Worm (Caenorhabditis elegans) whole organism, young adult: ENCODE results near the gene R07E5.4.
"Not testable (repeated sequence)": the region's sequence is repeated elsewhere in the genome, so short reads cannot be mapped to it uniquely, and the experiment has no call there.

Experiments used
- B0261.1 ChIP-seq: sonication (generic microtip); optimal IDR thresholded peaks from 2 replicates; lab custom pipeline; 2016; ENCODE audit warnings: mild to moderate bottlenecking, missing genetic modification characterization, moderate library complexity, missing compliant biosample characterization
- C06A6.2 ChIP-seq: fragments of 200-800 bp; sonication (Bioruptor generic); conservative IDR thresholded peaks from 2 replicates; pipeline ENCODE4 v1.3.6; 2022; ENCODE audit warnings: missing genetic modification characterization, missing compliant biosample characterization
- F23B12.7 ChIP-seq: sonication (generic microtip); optimal IDR thresholded peaks from 2 replicates; lab custom pipeline; 2017; ENCODE audit warnings: missing genetic modification characterization, mild to moderate bottlenecking, missing compliant biosample characterization, antibody characterized with exemption, moderate library complexity; ENCODE audit not compliant: insufficient read depth
- F55B11.4 ChIP-seq: sonication (generic microtip); optimal IDR thresholded peaks from 2 replicates; lab custom pipeline; 2016; ENCODE audit warnings: missing compliant biosample characterization, missing genetic modification characterization, borderline replicate concordance; ENCODE audit not compliant: insufficient read depth
- Y56A3A.18 ChIP-seq: fragments of 200-800 bp; sonication (Bioruptor generic); IDR thresholded peaks from 2 replicates; pipeline ENCODE4 v1.3.6; 2022; ENCODE audit warnings: missing genetic modification reagents, missing genetic modification characterization, missing compliant biosample characterization
- Y95B8A.8 ChIP-seq: fragments of 200-800 bp; sonication (Bioruptor generic); IDR thresholded peaks from 2 replicates; pipeline ENCODE4 v1.3.6; 2022; ENCODE audit warnings: missing genetic modification reagents, missing genetic modification characterization, missing compliant biosample characterization
- ZK185.1 ChIP-seq: sonication (generic microtip); optimal IDR thresholded peaks from 2 replicates; lab custom pipeline; 2016; ENCODE audit warnings: mild to moderate bottlenecking, missing genetic modification characterization, missing compliant biosample characterization; ENCODE audit not compliant: poor library complexity, severe bottlenecking
- attf-3 ChIP-seq: fragments of 200-800 bp; sonication (Bioruptor generic); conservative IDR thresholded peaks from 2 replicates; pipeline ENCODE4 v1.3.6; 2022; ENCODE audit warnings: missing genetic modification reagents, missing genetic modification characterization, missing compliant biosample characterization
- cebp-1 ChIP-seq, 2 experiments: fragments of 200-800 bp in 1 of 2; sonication (Bioruptor generic) in 1 of 2; sonication (generic microtip) in 1 of 2; IDR thresholded peaks in 1 of 2; optimal IDR thresholded peaks in 1 of 2; 2 replicates each; pipeline versions ENCODE4 v1.3.6 to Lab custom; 2017 to 2022; ENCODE audit warnings: missing compliant biosample characterization in 2 of 2, missing genetic modification characterization in 2 of 2, mild to moderate bottlenecking in 1 of 2, missing genetic modification reagents in 1 of 2, moderate library complexity in 1 of 2
- chd-7 ChIP-seq: sonication (generic microtip); optimal IDR thresholded peaks from 2 replicates; lab custom pipeline; 2016; ENCODE audit warnings: mild to moderate bottlenecking, missing genetic modification characterization, moderate library complexity, missing compliant biosample characterization
- dpff-1 ChIP-seq: sonication (generic microtip); optimal IDR thresholded peaks from 2 replicates; lab custom pipeline; 2017; ENCODE audit warnings: mild to moderate bottlenecking, missing genetic modification characterization, missing compliant biosample characterization
- gei-17 ChIP-seq: fragments of 200-800 bp; sonication (Bioruptor generic); optimal IDR thresholded peaks from 2 replicates; lab custom pipeline; 2018; ENCODE audit warnings: mild to moderate bottlenecking, missing genetic modification characterization, missing compliant biosample characterization
- him-1 ChIP-seq: sonication (generic microtip); optimal IDR thresholded peaks from 2 replicates; lab custom pipeline; 2016; ENCODE audit warnings: missing genotype, missing genetic modification reagents, missing genetic modification characterization, missing compliant biosample characterization
- hmg-1.2 ChIP-seq: fragments of 200-800 bp; sonication (Bioruptor generic); IDR thresholded peaks from 2 replicates; pipeline ENCODE4 v1.3.6; 2022; ENCODE audit warnings: missing genetic modification reagents, missing genetic modification characterization, missing compliant biosample characterization
- lag-1 ChIP-seq: fragments of 200-800 bp; sonication (Bioruptor generic); IDR thresholded peaks from 2 replicates; pipeline ENCODE4 v1.3.6; 2022; ENCODE audit warnings: missing genetic modification reagents, missing genetic modification characterization, missing compliant biosample characterization
- lin-26 ChIP-seq: fragments of 200-800 bp; sonication (Bioruptor generic); IDR thresholded peaks from 2 replicates; pipeline ENCODE4 v1.3.6; 2022; ENCODE audit warnings: missing genetic modification reagents, missing genetic modification characterization, missing compliant biosample characterization
- lin-40 ChIP-seq: sonication (generic microtip); optimal IDR thresholded peaks from 2 replicates; lab custom pipeline; 2016; ENCODE audit warnings: missing genetic modification characterization, mild to moderate bottlenecking, missing compliant biosample characterization, missing genotype, missing genetic modification reagents
- lin-54 ChIP-seq: fragments of 200-800 bp; sonication (Bioruptor generic); optimal IDR thresholded peaks from 2 replicates; lab custom pipeline; 2018; ENCODE audit warnings: mild to moderate bottlenecking, missing genetic modification characterization, missing compliant biosample characterization
- lsl-1 ChIP-seq: fragments of 200-800 bp; sonication (Bioruptor generic); optimal IDR thresholded peaks from 2 replicates; lab custom pipeline; 2018; ENCODE audit warnings: mild to moderate bottlenecking, missing genetic modification characterization, moderate library complexity, missing compliant biosample characterization
- madf-8 ChIP-seq: fragments of 200-800 bp; sonication (Bioruptor generic); conservative IDR thresholded peaks from 2 replicates; pipeline ENCODE4 v1.3.6; 2022; ENCODE audit warnings: missing genetic modification reagents, missing genetic modification characterization, missing compliant biosample characterization
- mxl-1 ChIP-seq: sonication (generic microtip); optimal IDR thresholded peaks from 2 replicates; lab custom pipeline; 2016; ENCODE audit warnings: missing genetic modification characterization, missing compliant biosample characterization
- rpc-1 ChIP-seq, 2 experiments: fragments of 150-350 bp in 1 of 2; sonication (generic microtip) in 1 of 2; optimal IDR thresholded peaks; 2 replicates each; lab custom pipeline; 2014 to 2018; ENCODE audit warnings: missing biosample characterization in 1 of 2, missing genetic modification characterization in 1 of 2, missing genetic modification reagents in 1 of 2, missing genotype in 1 of 2
- sea-2 ChIP-seq: fragments of 200-800 bp; sonication (Bioruptor generic); IDR thresholded peaks from 2 replicates; pipeline ENCODE4 v1.3.6; 2022; ENCODE audit warnings: missing genetic modification characterization, missing compliant biosample characterization
- snpc-1.1 ChIP-seq: sonication (generic microtip); optimal IDR thresholded peaks from 2 replicates; lab custom pipeline; 2017; ENCODE audit warnings: missing genetic modification characterization, mild to moderate bottlenecking, missing compliant biosample characterization, antibody characterized with exemption, moderate library complexity, missing genotype, missing genetic modification reagents; ENCODE audit not compliant: insufficient read depth
- snpc-3.4 ChIP-seq: sonication (generic microtip); optimal IDR thresholded peaks from 2 replicates; lab custom pipeline; 2017; ENCODE audit warnings: missing genetic modification characterization, mild to moderate bottlenecking, missing compliant biosample characterization, antibody characterized with exemption, moderate library complexity, missing genotype, missing genetic modification reagents
- tbp1 ChIP-seq: fragments of 200-800 bp; sonication (Bioruptor generic); optimal IDR thresholded peaks from 2 replicates; lab custom pipeline; 2018; ENCODE audit warnings: mild to moderate bottlenecking, missing genetic modification characterization, missing compliant biosample characterization
- tlf-1 ChIP-seq: fragments of 200-800 bp; sonication (Bioruptor generic); optimal IDR thresholded peaks from 2 replicates; lab custom pipeline; 2018; ENCODE audit warnings: mild to moderate bottlenecking, missing genetic modification characterization, missing compliant biosample characterization
- xnd-1 ChIP-seq: sonication (generic microtip); optimal IDR thresholded peaks from 2 replicates; lab custom pipeline; 2016; ENCODE audit warnings: missing genotype, missing genetic modification reagents, missing genetic modification characterization, missing compliant biosample characterization
- zfh-2 ChIP-seq: fragments of 200-800 bp; sonication (Bioruptor generic); conservative IDR thresholded peaks from 2 replicates; pipeline ENCODE4 v1.3.6; 2022; ENCODE audit warnings: missing genetic modification reagents, missing genetic modification characterization, missing compliant biosample characterization
- ztf-18 ChIP-seq: sonication (generic microtip); optimal IDR thresholded peaks from 2 replicates; lab custom pipeline; 2016; ENCODE audit warnings: missing genotype, mild to moderate bottlenecking, missing genetic modification characterization, missing compliant biosample characterization
- ztf-25 ChIP-seq: fragments of 200-800 bp; sonication (Bioruptor generic); IDR thresholded peaks from 2 replicates; pipeline ENCODE4 v1.3.6; 2022; ENCODE audit warnings: missing genetic modification reagents, missing genetic modification characterization, missing compliant biosample characterization
- ztf-6 ChIP-seq: fragments of 200-800 bp; sonication (Bioruptor generic); IDR thresholded peaks from 2 replicates; pipeline ENCODE4 v1.3.6; 2022; ENCODE audit warnings: missing genetic modification reagents, missing genetic modification characterization, missing compliant biosample characterization

The R07E5.4 gene

DNA sequence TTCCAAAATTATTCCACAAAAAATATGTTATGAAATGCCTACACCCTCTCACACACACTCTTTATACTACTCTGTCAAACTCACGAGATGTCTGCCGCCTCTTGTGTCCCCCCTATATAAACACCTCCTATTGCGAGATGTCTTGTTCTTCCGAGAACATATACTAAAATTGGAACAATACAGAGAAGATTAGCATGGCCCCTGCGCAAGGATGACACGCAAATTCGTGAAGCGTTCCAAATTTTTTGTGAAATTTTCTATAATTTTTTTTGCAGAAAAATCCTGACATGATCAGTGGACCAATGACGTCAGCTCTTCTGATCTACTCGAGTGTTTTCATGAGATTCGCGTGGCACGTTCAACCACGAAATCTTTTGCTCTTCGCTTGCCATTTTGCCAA lies 19.4 kb downstream of the R07E5.4 start (continued):
- TF ChIP-seq Y95B8A.8 (GFP tag; lab: Robert Waterston, UW) (0 out of 2 replicates have a peak, but pooled peaks have one; percentile 16), tbp1 (GFP tag; lab: Kevin White, UChicago) (peak; percentile 80), snpc-1.1 (tag; lab: Kevin White, UChicago) (peak; percentile 70), rpc-1 (optimal IDR thresholded peaks at IDR 0.05; lab: Kevin White, UChicago) (peak; percentile 50), rpc-1 (tag; optimal IDR thresholded peaks at IDR 0.05; lab: Kevin White, UChicago) (peak; percentile 70), C06A6.2 (GFP tag; lab: Robert Waterston, UW) (peak; percentile 46; the same call in 1 of the 2 replicates), lin-54 (peak; percentile 39), ZK185.1 (peak; percentile 38), lin-26 (GFP tag; lab: Robert Waterston, UW) (peak; percentile 78), hmg-1.2 (GFP tag; lab: Robert Waterston, UW) (peak; percentile 64), dpff-1 (peak; percentile 57), lin-40 (tag; lab: Kevin White, UChicago) (peak; percentile 49), ztf-18 (tag; lab: Kevin White, UChicago) (peak; percentile 34), madf-8 (GFP tag; lab: Robert Waterston, UW) (0 out of 2 replicates have a peak, but pooled peaks have one; percentile 12), cebp-1 (tag; optimal IDR thresholded peaks at IDR 0.05; lab: Kevin White, UChicago) (peak; percentile 77), gei-17 (GFP tag; lab: Kevin White, UChicago) (peak; percentile 28), lsl-1 (GFP tag; lab: Kevin White, UChicago) (peak; percentile 26)
- TF ChIP-seq cebp-1 (GFP tag; IDR thresholded peaks at IDR 0.05; lab: Robert Waterston, UW): not testable (repeated sequence)
- TF ChIP-seq, all 124 proteins: peak for 41; not testable (repeated sequence) for 83

DNA sequence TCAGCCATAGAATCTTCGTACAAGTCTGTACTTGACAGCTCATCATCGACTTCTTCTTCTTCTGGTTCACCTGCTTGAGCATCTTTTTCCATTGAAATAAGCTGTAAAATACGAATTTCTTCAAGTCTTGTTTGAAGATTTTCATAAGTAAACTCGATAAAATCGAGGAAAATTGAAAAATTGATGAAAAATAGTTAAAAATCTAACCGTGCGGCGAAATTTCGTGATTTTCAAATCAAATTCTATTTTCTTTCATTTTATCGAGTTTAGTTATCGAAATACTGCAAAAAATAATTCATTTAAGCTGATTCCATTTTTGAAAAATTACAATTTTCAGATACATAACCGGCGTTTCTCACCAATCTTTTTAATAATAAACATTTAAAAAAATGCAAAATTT lies 20.5 kb downstream of the R07E5.4 start, which contains the start of gene R07E5.11:
R07E5.11 (minus strand) TSS at position 101 of the 400 bp plus-strand sequence.
- TF ChIP-seq F23B12.7 (tag; lab: Kevin White, UChicago) (no peak), him-1 (tag; lab: Kevin White, UChicago) (peak; percentile 34)

DNA sequence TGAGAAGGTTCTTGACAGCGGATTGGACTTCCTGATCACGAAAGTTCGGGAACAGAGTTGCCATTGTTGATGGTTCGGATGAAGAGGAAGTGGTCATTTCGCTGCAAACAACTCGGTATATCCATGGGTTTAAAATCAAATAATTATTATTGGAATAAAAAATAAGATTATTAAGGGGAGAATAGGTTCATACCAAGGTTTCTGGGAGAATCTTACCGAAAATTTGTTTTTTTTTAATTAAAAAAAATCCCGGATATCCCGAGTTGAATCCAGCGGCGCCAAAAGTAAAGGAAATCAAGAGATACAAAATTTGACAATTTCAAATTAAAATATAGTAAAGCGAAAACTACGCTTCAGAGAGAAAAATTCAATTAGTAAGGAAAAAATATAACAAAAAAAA lies 23.4 kb downstream of the R07E5.4 start, which contains the start of the genes R07E5.19 and pdcd-2:
R07E5.19 (minus strand) TSS at position 101 of the 400 bp plus-strand sequence.
pdcd-2 (minus strand) TSS at position 102 of the 400 bp plus-strand sequence.
- TF ChIP-seq xnd-1 (tag; lab: Kevin White, UChicago) (no peak), attf-3 (GFP tag; lab: Robert Waterston, UW) (no peak), Y56A3A.18 (no peak), tlf-1 (GFP tag; lab: Kevin White, UChicago) (no peak), snpc-3.4 (no peak), ztf-6 (GFP tag; lab: Robert Waterston, UW) (no peak), lag-1 (no peak), zfh-2 (GFP tag; lab: Robert Waterston, UW) (no peak), F55B11.4 (tag; lab: Kevin White, UChicago) (no peak), chd-7 (tag; lab: Kevin White, UChicago) (no peak), sea-2 (no peak), mxl-1 (tag; lab: Kevin White, UChicago) (no peak), B0261.1 (tag; lab: Kevin White, UChicago) (no peak), ztf-25 (GFP tag; lab: Robert Waterston, UW) (no peak)
